Worm (Caenorhabditis elegans): ENCODE data around the gene F53B3.6.

DNA sequence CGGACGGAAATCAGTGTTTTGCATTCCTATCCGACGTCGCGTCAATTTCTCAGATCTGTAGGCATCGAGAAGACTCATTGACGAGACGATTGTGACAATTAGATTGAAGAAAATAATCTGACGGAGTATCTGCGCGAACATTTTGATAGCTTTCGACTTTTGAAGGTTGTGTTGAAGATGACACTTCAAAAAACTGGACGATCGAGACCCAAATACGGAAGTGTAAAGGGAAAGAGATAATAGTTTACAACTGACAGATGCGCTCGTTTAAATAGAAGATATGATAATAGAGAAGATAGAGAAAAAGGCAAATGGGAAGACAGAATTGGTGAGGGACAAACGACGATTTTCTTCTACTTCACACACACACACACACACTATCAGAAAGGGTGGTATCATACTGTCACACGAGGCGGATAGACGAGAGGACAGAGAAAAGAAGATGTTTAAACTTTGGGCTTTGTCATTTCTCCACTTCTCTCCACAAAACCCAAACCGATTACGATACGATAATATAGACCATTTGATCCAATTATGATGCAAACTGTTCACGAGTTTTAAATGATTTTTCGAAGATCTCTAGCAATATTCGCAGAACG, 27.2 kb downstream of the F53B3.6 start, which contains the start of gene B0410.3:
- no peak for TF ChIP-seq F26F4.8 (GFP tag; conservative IDR thresholded peaks at IDR 0.05)
- TF ChIP-seq duxl-1 (tag; optimal IDR thresholded peaks at IDR 0.05; ENCODE audit: poor library complexity): no peak
- TF ChIP-seq lir-3 (tag; optimal IDR thresholded peaks at IDR 0.05): no peak
- TF ChIP-seq attf-4 (tag; optimal IDR thresholded peaks at IDR 0.05): no peak
